Fruit fly (Drosophila melanogaster) whole organism, embryonic: ENCODE measurements around the gene sr.
A peak's percentile ranks its signal among the peaks of the same experiment; 100 is the strongest.

Experiments used
- BtbVII ChIP-seq: fragments of 200-800 bp; sonication (Bioruptor generic); optimal IDR thresholded peaks from 3 replicates; lab custom pipeline; 2017; ENCODE audit warnings: missing biosample characterization, mild to moderate bottlenecking, missing genetic modification characterization
- CG10267 ChIP-seq: fragments of 200-800 bp; sonication (Bioruptor generic); optimal IDR thresholded peaks from 2 replicates; lab custom pipeline; 2018; ENCODE audit warnings: missing biosample characterization, mild to moderate bottlenecking, missing genetic modification characterization, moderate library complexity
- CG11456 ChIP-seq: fragments of 200-800 bp; sonication (Bioruptor generic); IDR thresholded peaks from 3 replicates; pipeline ENCODE4 v1.3.6; 2022; ENCODE audit warnings: missing biosample characterization, missing genetic modification characterization
- CG11504 ChIP-seq: fragments of 200-800 bp; sonication (Bioruptor generic); optimal IDR thresholded peaks from 3 replicates; lab custom pipeline; 2019; ENCODE audit warnings: missing biosample characterization, mild to moderate bottlenecking, missing genetic modification characterization, moderate library complexity
- CG11695 ChIP-seq: fragments of 200-800 bp; sonication (Bioruptor generic); IDR thresholded peaks from 3 replicates; pipeline ENCODE4 v1.3.6; 2022; ENCODE audit warnings: missing biosample characterization, missing genetic modification characterization
- CG12071 ChIP-seq: fragments of 200-800 bp; sonication (Bioruptor generic); optimal IDR thresholded peaks from 3 replicates; lab custom pipeline; 2018; ENCODE audit warnings: missing biosample characterization, mild to moderate bottlenecking, missing genetic modification characterization
- CG13624 ChIP-seq: fragments of 200-800 bp; sonication (Bioruptor generic); optimal IDR thresholded peaks from 2 replicates; lab custom pipeline; 2016; ENCODE audit warnings: missing biosample characterization, missing genetic modification characterization
- CG14965 ChIP-seq: fragments of 200-800 bp; sonication (Bioruptor generic); optimal IDR thresholded peaks from 2 replicates; lab custom pipeline; 2016; ENCODE audit warnings: missing biosample characterization, missing genetic modification characterization, borderline replicate concordance
- CG15479 ChIP-seq: fragments of 200-800 bp; sonication (Bioruptor generic); optimal IDR thresholded peaks from 3 replicates; lab custom pipeline; 2019; ENCODE audit warnings: missing biosample characterization, mild to moderate bottlenecking, missing genetic modification characterization, moderate library complexity
- CG16813 ChIP-seq: fragments of 200-800 bp; sonication (Bioruptor generic); IDR thresholded peaks from 3 replicates; pipeline ENCODE4 v1.3.6; 2022; ENCODE audit warnings: missing biosample characterization, missing genetic modification characterization; ENCODE audit not compliant: partially characterized antibody
- CG17186 ChIP-seq: fragments of 200-800 bp; sonication (Bioruptor generic); optimal IDR thresholded peaks from 3 replicates; lab custom pipeline; 2017; ENCODE audit warnings: missing biosample characterization, missing genetic modification reagents, missing genetic modification characterization
- CG17359 ChIP-seq: fragments of 200-800 bp; sonication (Bioruptor generic); optimal IDR thresholded peaks from 3 replicates; lab custom pipeline; 2018; ENCODE audit warnings: missing biosample characterization, mild to moderate bottlenecking, missing genetic modification characterization, moderate library complexity
- CG3065 ChIP-seq: fragments of 200-800 bp; sonication (Bioruptor generic); optimal IDR thresholded peaks from 2 replicates; lab custom pipeline; 2016; ENCODE audit warnings: missing biosample characterization, missing genetic modification characterization
- CG31224 ChIP-seq: fragments of 200-800 bp; sonication (Bioruptor generic); IDR thresholded peaks from 2 replicates; pipeline ENCODE4 v1.3.6; 2022; ENCODE audit warnings: missing biosample characterization, missing genetic modification characterization
- CG33557 ChIP-seq: fragments of 200-800 bp; sonication (Bioruptor generic); optimal IDR thresholded peaks from 2 replicates; lab custom pipeline; 2019; ENCODE audit warnings: missing biosample characterization, mild to moderate bottlenecking, missing genetic modification characterization, moderate library complexity
- CG34422 ChIP-seq: fragments of 200-800 bp; sonication (Bioruptor generic); IDR thresholded peaks from 3 replicates; pipeline ENCODE4 v1.3.6; 2022; ENCODE audit warnings: missing biosample characterization, missing genetic modification characterization
- CG4360 ChIP-seq: fragments of 200-800 bp; sonication (Bioruptor generic); IDR thresholded peaks from 2 replicates; pipeline ENCODE4 v1.3.6; 2022; ENCODE audit warnings: missing biosample characterization, missing genetic modification characterization
- CG4730 ChIP-seq: fragments of 200-800 bp; sonication (Bioruptor generic); IDR thresholded peaks from 2 replicates; pipeline ENCODE4 v1.3.6; 2022; ENCODE audit warnings: missing biosample characterization, missing genetic modification characterization
- CG6813 ChIP-seq: fragments of 200-800 bp; sonication (Bioruptor generic); optimal IDR thresholded peaks from 2 replicates; lab custom pipeline; 2017; ENCODE audit warnings: missing biosample characterization, missing genetic modification characterization, mild to moderate bottlenecking, moderate library complexity, missing genetic modification reagents
- CG7963 ChIP-seq: fragments of 200-800 bp; sonication (Bioruptor generic); IDR thresholded peaks from 3 replicates; pipeline ENCODE4 v1.3.6; 2022; ENCODE audit warnings: missing biosample characterization, missing genetic modification characterization; ENCODE audit not compliant: partially characterized antibody
- CkIIα-i1 ChIP-seq: fragments of 200-800 bp; sonication (Bioruptor generic); IDR thresholded peaks from 2 replicates; pipeline ENCODE4 v1.3.6; 2022; ENCODE audit warnings: missing biosample characterization, missing genetic modification characterization
- Deaf1 ChIP-seq: fragments of 200-800 bp; optimal IDR thresholded peaks from 3 replicates; lab custom pipeline; 2019; ENCODE audit warnings: missing biosample characterization, mild to moderate bottlenecking, missing genetic modification characterization, moderate library complexity
- Ets65A ChIP-seq: fragments of 200-800 bp; sonication (Bioruptor generic); peaks from one replicate; lab custom pipeline; 2016; ENCODE audit warnings: missing biosample characterization, missing genetic modification characterization
- Fer3 ChIP-seq: fragments of 200-800 bp; sonication (Bioruptor generic); optimal IDR thresholded peaks from 2 replicates; lab custom pipeline; 2018; ENCODE audit warnings: missing biosample characterization, mild to moderate bottlenecking, missing genetic modification characterization, moderate library complexity
- Gsc ChIP-seq: fragments of 200-800 bp; sonication (Bioruptor generic); IDR thresholded peaks from 2 replicates; pipeline ENCODE4 v1.3.6; 2022; ENCODE audit warnings: missing biosample characterization, missing genetic modification characterization
- Hand ChIP-seq: fragments of 200-800 bp; sonication (Bioruptor generic); optimal IDR thresholded peaks from 2 replicates; lab custom pipeline; 2017; ENCODE audit warnings: mild to moderate bottlenecking, missing biosample characterization, missing genetic modification reagents, missing genetic modification characterization
- Hey ChIP-seq: fragments of 200-800 bp; sonication (Bioruptor generic); optimal IDR thresholded peaks from 3 replicates; lab custom pipeline; 2018; ENCODE audit warnings: missing biosample characterization, mild to moderate bottlenecking, missing genetic modification characterization
- Hsf ChIP-seq: fragments of 200-800 bp; sonication (Bioruptor generic); optimal IDR thresholded peaks from 3 replicates; lab custom pipeline; 2016; ENCODE audit warnings: missing biosample characterization, missing genetic modification characterization
- Rx ChIP-seq: fragments of 200-800 bp; sonication (Bioruptor generic); IDR thresholded peaks from 2 replicates; pipeline ENCODE4 v1.3.6; 2022; ENCODE audit warnings: missing biosample characterization, missing genetic modification characterization
- Side ChIP-seq: fragments of 200-800 bp; sonication (Bioruptor generic); optimal IDR thresholded peaks from 2 replicates; lab custom pipeline; 2016; ENCODE audit warnings: missing biosample characterization, missing genetic modification characterization
- Spps ChIP-seq: fragments of 200-800 bp; sonication (Bioruptor generic); optimal IDR thresholded peaks from 2 replicates; lab custom pipeline; 2018; ENCODE audit warnings: missing biosample characterization, mild to moderate bottlenecking, missing genetic modification characterization
- Trl ChIP-seq, 3 experiments: fragments of >200 bp in 2 of 3; fragments of 200-800 bp in 1 of 3; sonication (Bioruptor generic) in 1 of 3; optimal IDR thresholded peaks; 2 replicates in 1 of 3; 3 replicates in 2 of 3; lab custom pipeline; 2016 to 2017; ENCODE audit warnings: missing biosample characterization in 1 of 3, missing genetic modification characterization in 1 of 3
- abd-A ChIP-seq: fragments of 200-800 bp; sonication (Bioruptor generic); optimal IDR thresholded peaks from 3 replicates; lab custom pipeline; 2019; ENCODE audit warnings: missing biosample characterization, mild to moderate bottlenecking, missing genetic modification characterization, moderate library complexity
- ato ChIP-seq: fragments of 200-800 bp; sonication (Bioruptor generic); IDR thresholded peaks from 2 replicates; pipeline ENCODE4 v1.3.6; 2022; ENCODE audit warnings: missing biosample characterization, missing genetic modification characterization; ENCODE audit not compliant: partially characterized antibody
- bsh ChIP-seq, 2 experiments: fragments of 200-800 bp; sonication (Bioruptor generic); optimal IDR thresholded peaks; 2 replicates each; lab custom pipeline; 2017 to 2018; ENCODE audit warnings: mild to moderate bottlenecking in 2 of 2, missing biosample characterization in 2 of 2, missing genetic modification characterization in 2 of 2, moderate library complexity in 1 of 2
- cg ChIP-seq: fragments of 200-800 bp; sonication (Bioruptor generic); optimal IDR thresholded peaks from 3 replicates; lab custom pipeline; 2019; ENCODE audit warnings: missing biosample characterization, mild to moderate bottlenecking, missing genetic modification characterization, moderate library complexity
- chinmo ChIP-seq: fragments of 200-800 bp; sonication (Bioruptor generic); IDR thresholded peaks from 4 replicates; pipeline ENCODE4 v1.3.6; 2022; ENCODE audit warnings: missing biosample characterization, missing genetic modification characterization; ENCODE audit not compliant: partially characterized antibody
- chn ChIP-seq: fragments of 200-800 bp; sonication (Bioruptor generic); optimal IDR thresholded peaks from 2 replicates; lab custom pipeline; 2016; ENCODE audit warnings: missing biosample characterization, missing genetic modification characterization
- dati ChIP-seq: fragments of 200-800 bp; sonication (Bioruptor generic); IDR thresholded peaks from 2 replicates; pipeline ENCODE4 v1.3.6; 2022; ENCODE audit warnings: missing biosample characterization, missing genetic modification characterization
- eyg ChIP-seq: fragments of 200-800 bp; sonication (Bioruptor generic); optimal IDR thresholded peaks from 3 replicates; lab custom pipeline; 2016; ENCODE audit warnings: missing biosample characterization, missing genetic modification characterization
- ftz-f1 ChIP-seq: fragments of 200-800 bp; sonication (Bioruptor generic); optimal IDR thresholded peaks from 2 replicates; lab custom pipeline; 2016; ENCODE audit warnings: missing biosample characterization, missing genetic modification characterization
- hth ChIP-seq: fragments of >200 bp; optimal IDR thresholded peaks from 2 replicates; lab custom pipeline; 2017; ENCODE audit warnings: inconsistent platforms
- nerfin-1 ChIP-seq: fragments of 200-800 bp; sonication (Bioruptor generic); optimal IDR thresholded peaks from 3 replicates; lab custom pipeline; 2019; ENCODE audit warnings: missing biosample characterization, mild to moderate bottlenecking, missing genetic modification characterization, moderate library complexity
- oc ChIP-seq: fragments of 200-800 bp; sonication (Bioruptor generic); optimal IDR thresholded peaks from 2 replicates; lab custom pipeline; 2018; ENCODE audit warnings: missing biosample characterization, mild to moderate bottlenecking, missing genetic modification characterization, moderate library complexity
- salm ChIP-seq: fragments of 200-800 bp; sonication (Bioruptor generic); optimal IDR thresholded peaks from 2 replicates; lab custom pipeline; 2018; ENCODE audit warnings: missing biosample characterization, mild to moderate bottlenecking, missing genetic modification characterization
- slou ChIP-seq: fragments of 200-800 bp; sonication (Bioruptor generic); optimal IDR thresholded peaks from 3 replicates; lab custom pipeline; 2016; ENCODE audit warnings: missing biosample characterization, missing genetic modification characterization
- sqz ChIP-seq: fragments of 200-800 bp; sonication (Bioruptor generic); optimal IDR thresholded peaks from 3 replicates; lab custom pipeline; 2018; ENCODE audit warnings: missing biosample characterization, mild to moderate bottlenecking, missing genetic modification characterization
- stc ChIP-seq: fragments of 200-800 bp; sonication (Bioruptor generic); IDR thresholded peaks from 2 replicates; pipeline ENCODE4 v1.3.6; 2022; ENCODE audit warnings: missing biosample characterization, missing genetic modification characterization
- tna ChIP-seq: fragments of 200-800 bp; sonication (Bioruptor generic); IDR thresholded peaks from 2 replicates; pipeline ENCODE4 v1.3.6; 2022; ENCODE audit warnings: missing biosample characterization, missing genetic modification characterization; ENCODE audit not compliant: partially characterized antibody
- tup ChIP-seq: fragments of 200-800 bp; sonication (Bioruptor generic); optimal IDR thresholded peaks from 2 replicates; lab custom pipeline; 2016; ENCODE audit warnings: missing biosample characterization, mild to moderate bottlenecking, missing genetic modification characterization, moderate library complexity

The sr gene

dm6 chr3R:18111709-18112110, 21.1 kb downstream of the sr start (continued):
- TF ChIP-seq tna (no peak), Deaf1 (tag; lab: Kevin White, UChicago) (peak; percentile 62), ato (GFP tag; lab: Robert Waterston, UW) (no peak), CG14965 (GFP tag; lab: Kevin White, UChicago) (no peak), eyg (GFP tag; lab: Kevin White, UChicago) (no peak), cg (GFP tag; lab: Kevin White, UChicago) (peak; percentile 55), stc (no peak), CG7963 (GFP tag; lab: Robert Waterston, UW) (no peak), BtbVII (GFP tag; lab: Kevin White, UChicago) (no peak), Gsc (GFP tag; lab: Robert Waterston, UW) (no peak), CG4360 (GFP tag; lab: Robert Waterston, UW) (no peak), CG34422 (GFP tag; lab: Robert Waterston, UW) (peak; percentile 42; the same call in 1 of the 3 replicates), Hey (tag; lab: Kevin White, UChicago) (no peak), CG11504 (no peak), CG16813 (GFP tag; lab: Robert Waterston, UW) (0 out of 3 replicates have a peak, but pooled peaks have one; percentile 11), slou (GFP tag; lab: Kevin White, UChicago) (no peak), CG33557 (GFP tag; lab: Kevin White, UChicago) (no peak), Hand (GFP tag; lab: Kevin White, UChicago) (no peak), sqz (peak; percentile 27), CG13624 (no peak), Ets65A (GFP tag; lab: Kevin White, UChicago) (peak; percentile 75), chinmo (GFP tag; lab: Robert Waterston, UW) (0 out of 4 replicates have a peak, but pooled peaks have one; percentile 66), nerfin-1 (tag; lab: Kevin White, UChicago) (peak; percentile 78), abd-A (tag; lab: Kevin White, UChicago) (peak; percentile 93), Hsf (GFP tag; lab: Kevin White, UChicago) (no peak), CG11695 (no peak), bsh (GFP tag; optimal IDR thresholded peaks at IDR 0.05; lab: Kevin White, UChicago) (no peak), CG17186 (no peak), Trl (optimal IDR thresholded peaks at IDR 0.05; lab: Kevin White, UChicago) (peak; percentile 40 to 70), Trl (GFP tag; optimal IDR thresholded peaks at IDR 0.05; lab: Kevin White, UChicago) (no peak), CG12071 (GFP tag; lab: Kevin White, UChicago) (no peak), ftz-f1 (peak; percentile 42), Side (GFP tag; lab: Kevin White, UChicago) (no peak), Fer3 (tag; lab: Kevin White, UChicago) (no peak), tup (no peak), CG6813 (GFP tag; lab: Kevin White, UChicago) (no peak), dati (GFP tag; lab: Robert Waterston, UW) (no peak), hth (lab: Kevin White, UChicago) (no peak), Rx (GFP tag; lab: Robert Waterston, UW) (no peak), CG3065 (GFP tag; lab: Kevin White, UChicago) (no peak), salm (tag; lab: Kevin White, UChicago) (no peak), CG17359 (tag; lab: Kevin White, UChicago) (no peak), Spps (no peak), CG15479 (GFP tag; lab: Kevin White, UChicago) (no peak), CG4730 (GFP tag; lab: Robert Waterston, UW) (no peak), CG10267 (tag; lab: Kevin White, UChicago) (no peak), CkIIα-i1 (GFP tag; lab: Robert Waterston, UW) (no peak), CG11456 (GFP tag; lab: Robert Waterston, UW) (no peak), CG31224 (GFP tag; lab: Robert Waterston, UW) (0 out of 2 replicates have a peak, but pooled peaks have one; percentile 15), oc (tag; lab: Kevin White, UChicago) (no peak), chn (no peak)
